Fruit fly (Drosophila melanogaster) whole organism, embryonic: ENCODE data around the gene CG43689.

ENCODE experiments used
- Asciz ChIP-seq: fragments of 200-800 bp; sonication (Bioruptor generic); optimal IDR thresholded peaks from 2 replicates; lab custom pipeline; 2017; ENCODE audit warnings: missing biosample characterization, mild to moderate bottlenecking, missing genetic modification characterization, missing genetic modification reagents
- B-H1 ChIP-seq: fragments of 200-800 bp; sonication (Bioruptor generic); IDR thresholded peaks from 3 replicates; pipeline ENCODE4 v1.3.6; 2022; ENCODE audit warnings: missing biosample characterization, missing genetic modification characterization
- Blimp-1 ChIP-seq: fragments of 200-800 bp; sonication (Bioruptor generic); optimal IDR thresholded peaks from 3 replicates; lab custom pipeline; 2018; ENCODE audit warnings: missing biosample characterization, missing genetic modification characterization, mild to moderate bottlenecking, moderate library complexity, missing genetic modification reagents
- CG10979 ChIP-seq: fragments of 200-800 bp; sonication (Bioruptor generic); optimal IDR thresholded peaks from 2 replicates; lab custom pipeline; 2018; ENCODE audit warnings: missing biosample characterization, mild to moderate bottlenecking, missing genetic modification characterization, moderate library complexity
- CG11504 ChIP-seq: fragments of 200-800 bp; sonication (Bioruptor generic); optimal IDR thresholded peaks from 3 replicates; lab custom pipeline; 2019; ENCODE audit warnings: missing biosample characterization, mild to moderate bottlenecking, missing genetic modification characterization, moderate library complexity
- CG11696 ChIP-seq: fragments of 200-800 bp; sonication (Bioruptor generic); IDR thresholded peaks from 2 replicates; pipeline ENCODE4 v1.3.6; 2022; ENCODE audit warnings: missing biosample characterization, missing genetic modification characterization
- CG1233 ChIP-seq: fragments of 200-800 bp; sonication (Bioruptor generic); optimal IDR thresholded peaks from 4 replicates; lab custom pipeline; 2018; ENCODE audit warnings: missing biosample characterization, mild to moderate bottlenecking, missing genetic modification characterization
- CG15269 ChIP-seq: fragments of 200-800 bp; sonication (Bioruptor generic); optimal IDR thresholded peaks from 2 replicates; lab custom pipeline; 2018; ENCODE audit warnings: missing biosample characterization, mild to moderate bottlenecking, missing genetic modification characterization, moderate library complexity
- CG1603 ChIP-seq: fragments of 200-800 bp; sonication (Bioruptor generic); optimal IDR thresholded peaks from 2 replicates; lab custom pipeline; 2019; ENCODE audit warnings: missing biosample characterization, mild to moderate bottlenecking, missing genetic modification characterization, moderate library complexity
- CG16779 ChIP-seq: fragments of 200-800 bp; sonication (Bioruptor generic); IDR thresholded peaks from 2 replicates; pipeline ENCODE4 v1.3.6; 2022; ENCODE audit warnings: missing biosample characterization, missing genetic modification characterization
- CG17328 ChIP-seq: fragments of 200-800 bp; sonication (Bioruptor generic); IDR thresholded peaks from 2 replicates; pipeline ENCODE4 v1.3.6; 2022; ENCODE audit warnings: missing biosample characterization, missing genetic modification characterization
- CG17359 ChIP-seq: fragments of 200-800 bp; sonication (Bioruptor generic); optimal IDR thresholded peaks from 3 replicates; lab custom pipeline; 2018; ENCODE audit warnings: missing biosample characterization, mild to moderate bottlenecking, missing genetic modification characterization, moderate library complexity
- CG17385 ChIP-seq: fragments of 200-800 bp; sonication (Bioruptor generic); optimal IDR thresholded peaks from 3 replicates; lab custom pipeline; 2018; ENCODE audit warnings: missing biosample characterization, mild to moderate bottlenecking, missing genetic modification characterization
- CG18262 ChIP-seq: fragments of 200-800 bp; optimal IDR thresholded peaks from 3 replicates; lab custom pipeline; 2019; ENCODE audit warnings: missing biosample characterization, mild to moderate bottlenecking, missing genetic modification characterization, moderate library complexity
- CG18599 ChIP-seq: fragments of 200-800 bp; sonication (Bioruptor generic); optimal IDR thresholded peaks from 3 replicates; lab custom pipeline; 2017; ENCODE audit warnings: missing biosample characterization, missing genetic modification characterization, mild to moderate bottlenecking, moderate library complexity, missing genetic modification reagents
- CG2120 ChIP-seq: fragments of 200-800 bp; sonication (Bioruptor generic); optimal IDR thresholded peaks from 3 replicates; lab custom pipeline; 2016; ENCODE audit warnings: missing biosample characterization, missing genetic modification characterization
- CG2678 ChIP-seq: fragments of 200-800 bp; sonication (Bioruptor generic); optimal IDR thresholded peaks from 3 replicates; lab custom pipeline; 2019; ENCODE audit warnings: missing biosample characterization, mild to moderate bottlenecking, missing genetic modification characterization, moderate library complexity
- CG30403 ChIP-seq: fragments of 200-800 bp; sonication (Bioruptor generic); optimal IDR thresholded peaks from 3 replicates; lab custom pipeline; 2016; ENCODE audit warnings: missing biosample characterization, missing genetic modification characterization
- CG4730 ChIP-seq: fragments of 200-800 bp; sonication (Bioruptor generic); IDR thresholded peaks from 2 replicates; pipeline ENCODE4 v1.3.6; 2022; ENCODE audit warnings: missing biosample characterization, missing genetic modification characterization
- CG6689 ChIP-seq: fragments of 200-800 bp; sonication (Bioruptor generic); IDR thresholded peaks from 2 replicates; pipeline ENCODE4 v1.3.6; 2022; ENCODE audit warnings: missing biosample characterization, missing genetic modification characterization
- CG7786 ChIP-seq: fragments of 200-800 bp; sonication (Bioruptor generic); optimal IDR thresholded peaks from 2 replicates; lab custom pipeline; 2016; ENCODE audit warnings: missing biosample characterization, missing genetic modification characterization
- CG7839 ChIP-seq: fragments of 200-800 bp; sonication (Bioruptor generic); optimal IDR thresholded peaks from 3 replicates; lab custom pipeline; 2018; ENCODE audit warnings: missing biosample characterization, mild to moderate bottlenecking, missing genetic modification characterization, moderate library complexity
- Chrac-16 ChIP-seq: fragments of 200-800 bp; sonication (Bioruptor generic); optimal IDR thresholded peaks from 3 replicates; lab custom pipeline; 2016; ENCODE audit warnings: missing biosample characterization, missing genetic modification characterization
- D19B ChIP-seq: fragments of 200-800 bp; sonication (Bioruptor generic); optimal IDR thresholded peaks from 2 replicates; lab custom pipeline; 2017; ENCODE audit warnings: missing biosample characterization, mild to moderate bottlenecking, missing genetic modification characterization
- Dip2 ChIP-seq: fragments of 200-800 bp; sonication (Bioruptor generic); IDR thresholded peaks from 2 replicates; pipeline ENCODE4 v1.3.6; 2022; ENCODE audit warnings: missing biosample characterization, missing genetic modification characterization
- Ets65A ChIP-seq: fragments of 200-800 bp; sonication (Bioruptor generic); peaks from one replicate; lab custom pipeline; 2016; ENCODE audit warnings: missing biosample characterization, missing genetic modification characterization
- PHDP ChIP-seq: fragments of 200-800 bp; sonication (Bioruptor generic); optimal IDR thresholded peaks from 3 replicates; lab custom pipeline; 2018; ENCODE audit warnings: missing biosample characterization, mild to moderate bottlenecking, missing genetic modification characterization, moderate library complexity
- Rx ChIP-seq: fragments of 200-800 bp; sonication (Bioruptor generic); IDR thresholded peaks from 2 replicates; pipeline ENCODE4 v1.3.6; 2022; ENCODE audit warnings: missing biosample characterization, missing genetic modification characterization
- Sox102F ChIP-seq: fragments of 200-800 bp; sonication (Bioruptor generic); optimal IDR thresholded peaks from 2 replicates; lab custom pipeline; 2018; ENCODE audit warnings: missing biosample characterization, mild to moderate bottlenecking, missing genetic modification characterization, moderate library complexity
- TFAM ChIP-seq: fragments of 200-800 bp; sonication (Bioruptor generic); optimal IDR thresholded peaks from 2 replicates; lab custom pipeline; 2017; ENCODE audit warnings: missing biosample characterization, missing genetic modification characterization, inconsistent platforms
- Xbp1 ChIP-seq: fragments of 200-800 bp; sonication (Bioruptor generic); optimal IDR thresholded peaks from 3 replicates; lab custom pipeline; 2016; ENCODE audit warnings: missing biosample characterization, mild to moderate bottlenecking, missing genetic modification characterization
- Xrp1 ChIP-seq: fragments of 200-800 bp; sonication (Bioruptor generic); IDR thresholded peaks from 2 replicates; pipeline ENCODE4 v1.3.6; 2022; ENCODE audit warnings: missing biosample characterization, missing genetic modification characterization
- bcd ChIP-seq: fragments of 200-800 bp; sonication (Bioruptor generic); optimal IDR thresholded peaks from 2 replicates; lab custom pipeline; 2017; ENCODE audit warnings: missing biosample characterization, mild to moderate bottlenecking, missing genetic modification characterization
- bsh ChIP-seq, 2 experiments: fragments of 200-800 bp; sonication (Bioruptor generic); optimal IDR thresholded peaks; 2 replicates each; lab custom pipeline; 2017 to 2018; ENCODE audit warnings: mild to moderate bottlenecking in 2 of 2, missing biosample characterization in 2 of 2, missing genetic modification characterization in 2 of 2, moderate library complexity in 1 of 2
- ci ChIP-seq: fragments of 200-800 bp; sonication (Bioruptor generic); IDR thresholded peaks from 3 replicates; pipeline ENCODE4 v1.3.6; 2022; ENCODE audit warnings: missing biosample characterization, missing genetic modification characterization
- dmrt11E ChIP-seq: fragments of 200-800 bp; sonication (Bioruptor generic); optimal IDR thresholded peaks from 3 replicates; lab custom pipeline; 2018; ENCODE audit warnings: missing biosample characterization, mild to moderate bottlenecking, missing genetic modification characterization, moderate library complexity
- esg ChIP-seq: fragments of 200-800 bp; sonication (Bioruptor generic); conservative IDR thresholded peaks from 2 replicates; pipeline ENCODE4 v1.3.6; 2022; ENCODE audit warnings: missing biosample characterization, missing genetic modification characterization
- eve ChIP-seq, 2 experiments: fragments of >200 bp; optimal IDR thresholded peaks; 2 replicates each; lab custom pipeline; 2017; ENCODE audit warnings: missing biosample characterization in 2 of 2, missing genetic modification characterization in 2 of 2
- gem ChIP-seq: fragments of 200-800 bp; sonication (Bioruptor generic); optimal IDR thresholded peaks from 2 replicates; lab custom pipeline; 2019; ENCODE audit warnings: missing biosample characterization, mild to moderate bottlenecking, missing genetic modification characterization, moderate library complexity
- lab ChIP-seq: fragments of 200-800 bp; sonication (Bioruptor generic); optimal IDR thresholded peaks from 3 replicates; lab custom pipeline; 2017; ENCODE audit warnings: missing biosample characterization, missing genetic modification characterization, mild to moderate bottlenecking, moderate library complexity, missing genetic modification reagents
- lola ChIP-seq, 3 experiments: fragments of >200 bp in 2 of 3; fragments of 200-800 bp in 1 of 3; sonication (Bioruptor generic) in 1 of 3; optimal IDR thresholded peaks; 2 replicates each; lab custom pipeline; 2017 to 2019; ENCODE audit warnings: missing biosample characterization in 3 of 3, missing genetic modification characterization in 3 of 3, mild to moderate bottlenecking in 1 of 3, moderate library complexity in 1 of 3
- peb ChIP-seq: fragments of 200-800 bp; sonication (Bioruptor generic); IDR thresholded peaks from 2 replicates; pipeline ENCODE4 v1.3.6; 2022; ENCODE audit warnings: missing biosample characterization, missing genetic modification characterization
- prd ChIP-seq, 3 experiments: fragments of >200 bp in 2 of 3; fragments of 200-800 bp in 1 of 3; sonication (Bioruptor generic) in 1 of 3; optimal IDR thresholded peaks in 2 of 3; IDR thresholded peaks in 1 of 3; 2 replicates in 2 of 3; 3 replicates in 1 of 3; pipeline versions ENCODE4 v1.3.6 to Lab custom; 2017 to 2022; ENCODE audit warnings: missing biosample characterization in 1 of 3, missing genetic modification characterization in 1 of 3
- row ChIP-seq: fragments of 200-800 bp; sonication (Bioruptor generic); IDR thresholded peaks from 3 replicates; pipeline ENCODE4 v1.3.6; 2022; ENCODE audit warnings: missing biosample characterization, missing genetic modification characterization
- slbo ChIP-seq: fragments of 200-800 bp; sonication (Bioruptor generic); IDR thresholded peaks from 2 replicates; pipeline ENCODE4 v1.3.6; 2022; ENCODE audit warnings: missing biosample characterization, missing genetic modification characterization
- ssp ChIP-seq: fragments of 200-800 bp; sonication (Bioruptor generic); IDR thresholded peaks from 2 replicates; pipeline ENCODE4 v1.3.6; 2022; ENCODE audit warnings: missing biosample characterization, missing genetic modification characterization
- unpg ChIP-seq: fragments of 200-800 bp; sonication (Bioruptor generic); optimal IDR thresholded peaks from 3 replicates; lab custom pipeline; 2018; ENCODE audit warnings: missing biosample characterization, mild to moderate bottlenecking, missing genetic modification characterization, moderate library complexity
- vvl ChIP-seq: fragments of 200-800 bp; sonication (Bioruptor generic); IDR thresholded peaks from 2 replicates; pipeline ENCODE4 v1.3.6; 2022; ENCODE audit warnings: missing biosample characterization, missing genetic modification characterization

The CG43689 gene

dm6 chrX:4032930-4033329 lies 42.6 kb upstream of the CG43689 start (continued):
- 0 out of 2 replicates have a peak, but pooled peaks have one; percentile 22 for TF ChIP-seq CG17328 (GFP tag; lab: Robert Waterston, UW)
- TF ChIP-seq CG17359 (tag; lab: Kevin White, UChicago), result peak; percentile 18
- TF ChIP-seq Asciz (GFP tag; lab: Kevin White, UChicago), result no peak
- peak; percentile 68; the same call in 2 of the 3 replicates for TF ChIP-seq ci (GFP tag; lab: Robert Waterston, UW)
- peak; percentile 42 for TF ChIP-seq CG18599 (GFP tag; lab: Kevin White, UChicago)
- peak; percentile 32 for TF ChIP-seq CG7839 (tag; lab: Kevin White, UChicago)
- peak; percentile 20; the same call in 1 of the 2 replicates for TF ChIP-seq CG4730 (GFP tag; lab: Robert Waterston, UW)
- no peak for TF ChIP-seq Ets65A (GFP tag; lab: Kevin White, UChicago)
- no peak for TF ChIP-seq CG1603 (tag; lab: Kevin White, UChicago)
- TF ChIP-seq Dip2 (GFP tag; lab: Robert Waterston, UW), result no peak
- peak; percentile 56 for TF ChIP-seq Blimp-1 (GFP tag; lab: Kevin White, UChicago)
- peak; percentile 25; the same call in 1 of the 2 replicates for TF ChIP-seq esg (GFP tag; lab: Robert Waterston, UW)
- peak; percentile 3 for TF ChIP-seq CG30403 (GFP tag; lab: Kevin White, UChicago)
- TF ChIP-seq B-H1 (GFP tag; lab: Robert Waterston, UW), result 0 out of 3 replicates have a peak, but pooled peaks have one; percentile 14
- peak; percentile 46 for TF ChIP-seq lab (GFP tag; lab: Kevin White, UChicago)
- no peak for TF ChIP-seq PHDP
- peak; percentile 48 for TF ChIP-seq CG10979 (tag; lab: Kevin White, UChicago)
- TF ChIP-seq bcd (GFP tag; lab: Kevin White, UChicago), result peak; percentile 21
- peak; percentile 57 for TF ChIP-seq vvl
- peak; percentile 56 for TF ChIP-seq Sox102F (GFP tag; lab: Kevin White, UChicago)
- TF ChIP-seq bsh (GFP tag; optimal IDR thresholded peaks at IDR 0.05; lab: Kevin White, UChicago), result peak in 1 of 2 experiments; percentile 59
- peak; percentile 19 for TF ChIP-seq CG17385
- TF ChIP-seq TFAM (GFP tag; lab: Kevin White, UChicago), result no peak
- 0 out of 2 replicates have a peak, but pooled peaks have one; percentile 20 for TF ChIP-seq Rx (GFP tag; lab: Robert Waterston, UW)
- TF ChIP-seq CG15269 (tag; lab: Kevin White, UChicago), result peak; percentile 26
- peak; percentile 11 for TF ChIP-seq Chrac-16
- TF ChIP-seq Xrp1, result peak; percentile 39; the same call in 1 of the 2 replicates
- peak; percentile 1 for TF ChIP-seq CG1233 (GFP tag; lab: Kevin White, UChicago)

- peak; percentile 36 for TF ChIP-seq CG11504 (tag; lab: Kevin White, UChicago)
- TF ChIP-seq CG2678 (tag; lab: Kevin White, UChicago), result peak; percentile 17
- TF ChIP-seq prd (optimal IDR thresholded peaks at IDR 0.05; lab: Kevin White, UChicago), result no peak
- peak; percentile 43; the same call in 1 of the 3 replicates for TF ChIP-seq prd (GFP tag; IDR thresholded peaks at IDR 0.05; lab: Robert Waterston, UW)
- peak in 1 of 2 experiments; percentile 3 for TF ChIP-seq eve (GFP tag; optimal IDR thresholded peaks at IDR 0.05; lab: Kevin White, UChicago)
- peak in 1 of 2 experiments; percentile 24 for TF ChIP-seq bsh (GFP tag; optimal IDR thresholded peaks at IDR 0.05; lab: Kevin White, UChicago)
- TF ChIP-seq slbo (GFP tag; lab: Robert Waterston, UW), result 0 out of 2 replicates have a peak, but pooled peaks have one; percentile 7
- no peak for TF ChIP-seq CG11696 (GFP tag; lab: Robert Waterston, UW)
- TF ChIP-seq Xbp1 (GFP tag; lab: Kevin White, UChicago), result peak; percentile 13
- TF ChIP-seq CG18262 (tag; lab: Kevin White, UChicago), result peak; percentile 1
- TF ChIP-seq Sox102F (GFP tag; lab: Kevin White, UChicago), result peak; percentile 17
- TF ChIP-seq CG2120 (GFP tag; lab: Kevin White, UChicago), result peak; percentile 1
- TF ChIP-seq CG6689 (GFP tag; lab: Robert Waterston, UW), result 0 out of 2 replicates have a peak, but pooled peaks have one; percentile 28
- TF ChIP-seq row, result peak; percentile 42; the same call in 1 of the 3 replicates
- peak; percentile 29 for TF ChIP-seq gem
- peak; percentile 11 for TF ChIP-seq Blimp-1 (GFP tag; lab: Kevin White, UChicago)
- TF ChIP-seq ssp, result no peak
- TF ChIP-seq peb (GFP tag; lab: Robert Waterston, UW), result no peak
- no peak for TF ChIP-seq CG7786 (GFP tag; lab: Kevin White, UChicago)
- TF ChIP-seq dmrt11E (tag; lab: Kevin White, UChicago), result peak; percentile 24
- TF ChIP-seq lola (GFP tag; optimal IDR thresholded peaks at IDR 0.05; lab: Kevin White, UChicago), result peak in 1 of 3 experiments; percentile 19
- peak; percentile 0 for TF ChIP-seq D19B
- TF ChIP-seq CG17359 (tag; lab: Kevin White, UChicago), result peak; percentile 21
- TF ChIP-seq CG16779 (GFP tag; lab: Robert Waterston, UW), result no peak
- peak; percentile 18 for TF ChIP-seq unpg
Measured at dm6 chrX:4033590-4033989, 42.0 kb upstream of the CG43689 start.
